Worm (Caenorhabditis elegans) whole organism, L4 larva: Measurements from ENCODE around the gene F35F10.1.

Experiments used
- ces-1 ChIP-seq: fragments of 150-350 bp; sonication (generic microtip); optimal IDR thresholded peaks from 4 replicates; lab custom pipeline; 2014; ENCODE audit warnings: missing biosample characterization, missing genetic modification reagents, missing genetic modification characterization
- egl-27 ChIP-seq: sonication (generic microtip); optimal IDR thresholded peaks from 3 replicates; lab custom pipeline; 2017; ENCODE audit warnings: missing biosample characterization, missing genetic modification reagents, missing genetic modification characterization
- hlh-30 ChIP-seq: sonication (generic microtip); optimal IDR thresholded peaks from 2 replicates; lab custom pipeline; 2017; ENCODE audit warnings: antibody characterized with exemption, mild to moderate bottlenecking, missing genetic modification characterization, missing compliant biosample characterization; ENCODE audit not compliant: insufficient read depth
- mep-1 ChIP-seq: fragments of 150-350 bp; sonication (generic microtip); optimal IDR thresholded peaks from 3 replicates; lab custom pipeline; 2014; ENCODE audit warnings: missing biosample characterization, missing genetic modification characterization
- nhr-11 ChIP-seq: fragments of 150-350 bp; optimal IDR thresholded peaks from 2 replicates; lab custom pipeline; 2014; ENCODE audit warnings: missing biosample characterization, missing genetic modification characterization
- nhr-25 ChIP-seq: sonication (generic microtip); optimal IDR thresholded peaks from 2 replicates; lab custom pipeline; 2017; ENCODE audit warnings: missing genetic modification characterization, mild to moderate bottlenecking, missing compliant biosample characterization, antibody characterized with exemption, moderate library complexity, borderline replicate concordance; ENCODE audit not compliant: insufficient read depth
- zag-1 ChIP-seq: fragments of 150-350 bp; optimal IDR thresholded peaks from 2 replicates; lab custom pipeline; 2014; ENCODE audit warnings: missing biosample characterization, missing genetic modification characterization

ce11 chrV:3352925-3353324, 36.8 kb downstream of the F35F10.1 start, which contains the start of gene C17B7.12:
- TF ChIP-seq ces-1 (GFP tag; lab: Kevin White, UChicago) = no peak
- TF ChIP-seq nhr-25 (tag; lab: Kevin White, UChicago) = no peak
- TF ChIP-seq nhr-11 (tag; lab: Kevin White, UChicago) = no peak
- TF ChIP-seq mep-1 (tag; lab: Kevin White, UChicago) = no peak
- no peak for TF ChIP-seq egl-27 (tag; lab: Kevin White, UChicago)
- no peak for TF ChIP-seq zag-1
- TF ChIP-seq hlh-30 (tag; lab: Kevin White, UChicago) = no peak
